Worm (Caenorhabditis elegans): ENCODE results near the gene flr-1.

DNA sequence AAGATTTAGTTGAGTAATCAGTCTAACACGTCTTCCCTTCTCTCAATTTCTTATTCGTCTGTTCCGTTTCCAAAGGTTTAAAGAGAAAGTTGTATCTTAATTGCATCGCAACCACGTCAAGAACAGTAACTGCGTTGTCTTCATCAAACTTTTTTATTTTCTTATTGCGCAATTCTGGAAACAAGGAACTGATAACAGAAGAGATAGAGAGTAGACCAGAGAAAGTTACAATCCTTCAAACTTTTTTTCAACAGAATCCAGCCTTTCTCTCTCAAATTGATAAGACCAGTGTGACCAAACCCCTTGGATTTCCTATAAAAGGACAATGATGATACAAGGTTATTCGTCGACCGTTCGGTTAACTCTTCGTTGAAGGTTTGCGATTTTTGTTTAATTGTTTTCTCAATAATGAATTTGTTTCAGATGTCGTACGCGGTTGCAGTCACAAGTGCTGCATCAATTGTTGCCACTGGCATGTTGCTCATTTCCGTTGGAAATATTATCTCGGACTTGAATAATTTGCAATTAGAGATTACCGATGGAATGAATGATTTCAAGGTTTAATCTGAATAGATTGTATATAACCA lies 12.8 kb upstream of the flr-1 start, which contains the start of gene col-184:
- no peak for TF ChIP-seq egrh-3 (GFP tag; IDR thresholded peaks at IDR 0.05)
- no peak for TF ChIP-seq F49E8.2 (tag; optimal IDR thresholded peaks at IDR 0.05; ENCODE audit: insufficient read depth)
- TF ChIP-seq K11D2.4 (GFP tag; IDR thresholded peaks at IDR 0.05): no peak
- no peak for TF ChIP-seq ceh-91 (GFP tag; IDR thresholded peaks at IDR 0.05)
- TF ChIP-seq madf-6 (GFP tag; IDR thresholded peaks at IDR 0.05): no peak
- no peak for TF ChIP-seq ztf-3 (GFP tag; optimal IDR thresholded peaks at IDR 0.05)
- no peak for TF ChIP-seq him-1 (tag; optimal IDR thresholded peaks at IDR 0.05)

Measured in whole organism, young adult.